Worm (Caenorhabditis elegans) whole organism, L1 larva: ENCODE data around the gene C45B2.8.

Source experiments
- dsc-1 ChIP-seq: sonication (generic microtip); optimal IDR thresholded peaks from 2 replicates; lab custom pipeline; 2016; ENCODE audit warnings: mild to moderate bottlenecking, missing genetic modification characterization, missing compliant biosample characterization
- elt-2 ChIP-seq: sonication (generic microtip); optimal IDR thresholded peaks from 2 replicates; lab custom pipeline; 2016; ENCODE audit warnings: missing genetic modification characterization, mild to moderate bottlenecking, inconsistent platforms, missing compliant biosample characterization, missing genetic modification reagents
- lin-39 ChIP-seq: fragments of 150-350 bp; optimal IDR thresholded peaks from 2 replicates; lab custom pipeline; 2014; ENCODE audit warnings: missing biosample characterization, missing genetic modification reagents, missing genetic modification characterization
- nhr-237 ChIP-seq: fragments of 150-350 bp; optimal IDR thresholded peaks from 2 replicates; lab custom pipeline; 2014; ENCODE audit warnings: missing biosample characterization, missing genetic modification characterization
- unc-62 ChIP-seq: fragments of 150-350 bp; optimal IDR thresholded peaks from 2 replicates; lab custom pipeline; 2014; ENCODE audit warnings: missing biosample characterization, missing genetic modification reagents, missing genetic modification characterization

DNA sequence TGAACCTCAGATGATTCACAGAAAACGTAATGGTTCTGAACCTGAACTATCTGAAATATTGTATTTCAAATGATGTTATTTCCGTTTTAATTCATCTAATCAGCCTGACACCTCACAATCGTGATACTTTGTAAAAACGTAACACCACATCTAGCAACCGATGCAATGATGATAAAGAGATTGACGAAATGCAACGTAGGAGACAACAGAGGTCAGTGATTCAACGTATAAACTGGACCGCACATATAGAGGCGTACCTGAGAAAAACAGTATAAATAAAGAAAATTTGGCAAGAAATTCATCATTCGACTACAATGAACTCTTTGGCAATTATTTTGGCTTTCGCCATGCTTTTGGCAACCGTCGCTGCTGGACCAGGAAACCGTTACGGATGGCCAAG, 3.3 kb upstream of the C45B2.8 start, which contains the start of gene C45B2.2:
- TF ChIP-seq dsc-1 (tag; lab: Kevin White, UChicago), result no peak
- TF ChIP-seq nhr-237, result no peak
- TF ChIP-seq unc-62 (GFP tag; lab: Kevin White, UChicago), result no peak
- TF ChIP-seq lin-39, result no peak
- no peak for TF ChIP-seq elt-2 (tag; lab: Kevin White, UChicago)
